Fruit fly (Drosophila melanogaster): ENCODE results near the gene cyc.

The cyc gene

DNA sequence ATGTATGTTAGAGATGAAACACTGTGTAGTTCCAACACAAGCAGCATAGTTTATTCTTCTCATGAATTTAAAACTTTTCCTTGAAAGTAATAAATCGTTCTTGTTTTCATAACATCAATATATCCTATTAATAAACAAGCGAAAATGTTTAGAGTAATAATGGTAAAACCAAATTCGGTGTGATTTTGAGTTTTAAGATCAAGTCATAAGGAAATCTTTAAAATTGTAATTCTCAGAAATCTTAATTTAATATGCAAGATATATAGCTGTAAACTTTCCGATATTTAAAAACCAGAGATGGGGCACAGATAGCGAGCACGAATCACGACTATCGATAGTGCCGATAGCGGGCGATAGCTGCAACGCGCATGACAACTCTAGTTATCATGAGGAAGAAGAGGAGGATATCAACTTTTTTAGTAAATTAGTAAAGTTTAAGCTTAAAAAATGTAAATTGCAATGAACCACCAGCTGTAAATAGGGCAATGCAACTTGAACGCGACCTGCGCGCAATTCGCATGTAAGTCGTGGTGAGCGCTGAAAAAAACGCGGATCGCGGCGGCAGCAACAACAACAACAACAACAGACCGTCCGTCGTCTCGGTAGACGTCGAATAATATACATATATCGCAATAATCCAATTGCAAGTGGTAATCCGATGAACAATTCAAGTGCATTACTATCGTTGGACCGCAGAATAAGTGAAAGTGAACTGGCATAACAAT lies 2.2 kb upstream of the cyc start, which contains the start of the genes Fibp and Deaf1 (continued):
- TF ChIP-seq lov (optimal IDR thresholded peaks at IDR 0.05) (no peak), lov (GFP tag; IDR thresholded peaks at IDR 0.05) (0 out of 3 replicates have a peak, but pooled peaks have one; percentile 22), hkb (optimal IDR thresholded peaks at IDR 0.05) (no peak), hkb (GFP tag; IDR thresholded peaks at IDR 0.05) (no peak), Mad (GFP tag; optimal IDR thresholded peaks at IDR 0.05) (peak; percentile 55), lmd (GFP tag; IDR thresholded peaks at IDR 0.05) (peak; percentile 71; the same call in 1 of the 2 replicates), Jarid2 (GFP tag; optimal IDR thresholded peaks at IDR 0.05) (peak; percentile 32), CG9727 (GFP tag; optimal IDR thresholded peaks at IDR 0.05) (peak; percentile 83), inv (GFP tag; IDR thresholded peaks at IDR 0.05; ENCODE audit: partially characterized antibody) (peak; percentile 99), CG3065 (GFP tag; optimal IDR thresholded peaks at IDR 0.05) (peak; percentile 48), wdn (GFP tag; IDR thresholded peaks at IDR 0.05) (0 out of 2 replicates have a peak, but pooled peaks have one; percentile 37), CG2875 (GFP tag; optimal IDR thresholded peaks at IDR 0.05) (peak; percentile 26), luna (GFP tag; optimal IDR thresholded peaks at IDR 0.05) (peak; percentile 25), NfI (GFP tag; optimal IDR thresholded peaks at IDR 0.05) (peak; percentile 70), wek (GFP tag; optimal IDR thresholded peaks at IDR 0.05) (no peak), sc (optimal IDR thresholded peaks at IDR 0.05) (no peak), sc (GFP tag; optimal IDR thresholded peaks at IDR 0.05) (peak; percentile 11), kay (GFP tag; optimal IDR thresholded peaks at IDR 0.05) (peak; percentile 66), CG6791 (GFP tag; IDR thresholded peaks at IDR 0.05; ENCODE audit: partially characterized antibody) (peak; percentile 99), NFAT (GFP tag; IDR thresholded peaks at IDR 0.05) (peak; percentile 80), Nf-YC (tag; optimal IDR thresholded peaks at IDR 0.05) (peak; percentile 75), CG12659 (GFP tag; optimal IDR thresholded peaks at IDR 0.05) (peak; percentile 86), Chrac-16 (GFP tag; optimal IDR thresholded peaks at IDR 0.05) (peak; percentile 84), otp (GFP tag; IDR thresholded peaks at IDR 0.05) (no peak), nau (GFP tag; optimal IDR thresholded peaks at IDR 0.05) (no peak), CG3847 (GFP tag; IDR thresholded peaks at IDR 0.05) (peak; percentile 85), cad (GFP tag; optimal IDR thresholded peaks at IDR 0.05) (no peak), CG12219 (GFP tag; optimal IDR thresholded peaks at IDR 0.05) (no peak), run (tag; optimal IDR thresholded peaks at IDR 0.05) (no peak), CG15479 (GFP tag; optimal IDR thresholded peaks at IDR 0.05) (no peak), Hsf (GFP tag; optimal IDR thresholded peaks at IDR 0.05) (peak; percentile 82), Ssrp (tag; optimal IDR thresholded peaks at IDR 0.05) (peak; percentile 78), pita (GFP tag; optimal IDR thresholded peaks at IDR 0.05) (no peak), CG8924 (tag; optimal IDR thresholded peaks at IDR 0.05) (peak; percentile 84), CG12236 (GFP tag; optimal IDR thresholded peaks at IDR 0.05) (peak; percentile 43), CG17359 (tag; optimal IDR thresholded peaks at IDR 0.05) (peak; percentile 64), Scr (GFP tag; IDR thresholded peaks at IDR 0.05; ENCODE audit: partially characterized antibody) (peak; percentile 97), prd (optimal IDR thresholded peaks at IDR 0.05) (no peak), prd (GFP tag; IDR thresholded peaks at IDR 0.05) (peak; percentile 70), CG13296 (GFP tag; optimal IDR thresholded peaks at IDR 0.05) (peak; percentile 42), Mrtf (GFP tag; IDR thresholded peaks at IDR 0.05) (0 out of 3 replicates have a peak, but pooled peaks have one; percentile 39), Asciz (GFP tag; optimal IDR thresholded peaks at IDR 0.05) (no peak), Dp (GFP tag; optimal IDR thresholded peaks at IDR 0.05) (peak; percentile 2), CG10321 (GFP tag; IDR thresholded peaks at IDR 0.05) (no peak), onecut (GFP tag; IDR thresholded peaks at IDR 0.05) (no peak; the same call in 1 of the 2 replicates), Dip3 (GFP tag; optimal IDR thresholded peaks at IDR 0.05) (peak; percentile 83), gsb-n (tag; optimal IDR thresholded peaks at IDR 0.05) (no peak), pan (optimal IDR thresholded peaks at IDR 0.05) (no peak), pan (GFP tag; optimal IDR thresholded peaks at IDR 0.05 in 1 of 2, IDR thresholded peaks at IDR 0.05 in 1 of 2) (peak in 1 of 2 experiments; percentile 46), CG11504 (tag; optimal IDR thresholded peaks at IDR 0.05) (peak; percentile 79)
